Fruit fly (Drosophila melanogaster) S2 (cell line): ENCODE measurements around the gene CG46464.
A peak's percentile ranks its signal among the peaks of the same experiment; 100 is the strongest.

Source experiments
- CG8478 ChIP-seq: fragments of >200 bp; optimal IDR thresholded peaks from 2 replicates; lab custom pipeline; 2018
- CTCF ChIP-seq, 2 experiments: fragments of >200 bp; optimal IDR thresholded peaks; 2 replicates each; lab custom pipeline; 2018

DNA sequence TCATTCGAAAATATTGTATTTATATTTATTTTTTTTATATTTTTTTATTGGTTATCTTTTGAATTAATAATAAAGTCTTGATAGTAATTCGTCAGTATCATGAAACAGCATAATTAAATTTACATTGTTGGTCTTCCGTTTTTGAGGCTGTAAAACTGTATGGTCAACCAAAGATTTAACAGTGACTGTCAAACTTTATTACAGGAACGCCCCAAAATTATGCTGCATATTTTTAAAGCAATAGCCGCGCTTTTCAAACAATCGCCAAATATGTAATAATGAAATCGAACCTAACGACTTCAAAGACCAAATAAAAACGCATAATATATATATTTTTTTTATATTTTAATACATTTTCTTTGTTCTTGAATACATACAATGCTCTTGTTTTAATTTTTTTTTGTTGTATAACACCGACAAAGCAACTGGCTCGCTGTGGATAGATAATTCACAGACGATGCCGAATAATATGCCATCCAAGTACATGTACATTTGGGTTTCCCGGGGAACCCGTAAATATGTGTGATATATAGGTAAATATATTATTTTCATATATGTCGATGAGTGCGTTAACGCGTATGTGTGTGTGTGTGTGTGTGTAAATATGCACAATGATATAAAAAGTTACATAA lies 12.2 kb upstream of the CG46464 start:
- TF ChIP-seq CG8478 (lab: Kevin White, UChicago) (no peak), CTCF (optimal IDR thresholded peaks at IDR 0.05; lab: Kevin White, UChicago) (peak in 1 of 2 experiments; percentile 36)
